Worm (Caenorhabditis elegans) whole organism, L3 larva: ENCODE data around the gene tag-275.

Source experiments
- egl-27 ChIP-seq: sonication (generic microtip); optimal IDR thresholded peaks from 4 replicates; lab custom pipeline; 2017; ENCODE audit warnings: missing biosample characterization, missing genetic modification reagents, missing genetic modification characterization
- nfya-1 ChIP-seq: sonication (generic microtip); optimal IDR thresholded peaks from 2 replicates; lab custom pipeline; 2017; ENCODE audit warnings: missing genetic modification characterization, mild to moderate bottlenecking, missing compliant biosample characterization, antibody characterized with exemption, moderate library complexity; ENCODE audit not compliant: insufficient read depth
- nhr-237 ChIP-seq: fragments of 150-350 bp; optimal IDR thresholded peaks from 2 replicates; lab custom pipeline; 2014; ENCODE audit warnings: missing biosample characterization, missing genetic modification characterization
- nhr-28 ChIP-seq: fragments of 150-350 bp; optimal IDR thresholded peaks from 2 replicates; lab custom pipeline; 2014; ENCODE audit warnings: missing biosample characterization, missing genetic modification characterization
- zag-1 ChIP-seq: fragments of 150-350 bp; optimal IDR thresholded peaks from 2 replicates; lab custom pipeline; 2014; ENCODE audit warnings: missing biosample characterization, missing genetic modification characterization

ce11 chrX:6129277-6129676 is 21.1 kb downstream of the tag-275 start:
- no peak for TF ChIP-seq egl-27 (tag; lab: Kevin White, UChicago)
- peak; percentile 1 for TF ChIP-seq nfya-1 (tag; lab: Kevin White, UChicago)
- TF ChIP-seq nhr-237 (tag; lab: Kevin White, UChicago), result no peak
- TF ChIP-seq nhr-28, result no peak
- TF ChIP-seq zag-1 (tag; lab: Kevin White, UChicago), result no peak
